In genomic region chrIV:16995425-16995824, ce11 we compare ENCODE assay signal across 1 worm cellular context.
TF ChIP-seq lines count a peak whose summit lies in the region.

TSS of gene rom-4 (plus strand) at chrIV:16995822.

TF ChIP-seq in whole organism, L1 larva, 84 proteins besides CTCF, POLR2A, EP300 and RAD21 (continued from another document):
- TF ChIP-seq ceh-8 (GFP tag; optimal IDR thresholded peaks at IDR 0.05; lab: Kevin White, UChicago) (no peak), ztf-4 (tag; optimal IDR thresholded peaks at IDR 0.05; lab: Kevin White, UChicago) (no peak), lin-14 (GFP tag; optimal IDR thresholded peaks at IDR 0.05; lab: Kevin White, UChicago) (no peak), dsc-1 (tag; optimal IDR thresholded peaks at IDR 0.05; lab: Kevin White, UChicago) (peak; percentile 86), egl-13 (tag; optimal IDR thresholded peaks at IDR 0.05; lab: Kevin White, UChicago) (peak; percentile 72), efl-1 (optimal IDR thresholded peaks at IDR 0.05; lab: Kevin White, UChicago) (peak; percentile 97 to 99), efl-1 (GFP tag; optimal IDR thresholded peaks at IDR 0.05 in 1 of 2; lab: Kevin White, UChicago) (peak; percentile 96 to 99), nhr-85 (tag; lab: Kevin White, UChicago) (peak; percentile 91), lin-15B (tag; optimal IDR thresholded peaks at IDR 0.05; lab: Kevin White, UChicago) (peak; percentile 26), fkh-10 (GFP tag; optimal IDR thresholded peaks at IDR 0.05; lab: Kevin White, UChicago) (no peak), C04F5.9 (tag; optimal IDR thresholded peaks at IDR 0.05; lab: Kevin White, UChicago) (peak; percentile 58), mef-2 (tag; optimal IDR thresholded peaks at IDR 0.05; lab: Kevin White, UChicago) (no peak), ets-5 (GFP tag; IDR thresholded peaks at IDR 0.05; lab: Robert Waterston, UW) (no peak), nhr-77 (tag; optimal IDR thresholded peaks at IDR 0.05; lab: Kevin White, UChicago) (no peak), jun-1 (tag; optimal IDR thresholded peaks at IDR 0.05; lab: Kevin White, UChicago) (peak; percentile 34), fos-1 (tag; optimal IDR thresholded peaks at IDR 0.05; lab: Kevin White, UChicago) (no peak), grh-1 (GFP tag; IDR thresholded peaks at IDR 0.05; lab: Robert Waterston, UW) (no peak; the same call in none of the 2 replicates), nhr-28 (tag; optimal IDR thresholded peaks at IDR 0.05; lab: Kevin White, UChicago) (no peak), alr-1 (tag; optimal IDR thresholded peaks at IDR 0.05; lab: Kevin White, UChicago; ENCODE audit: borderline replicate concordance) (no peak), tbx-2 (tag; optimal IDR thresholded peaks at IDR 0.05; lab: Kevin White, UChicago) (peak; percentile 88), unc-62 (GFP tag; optimal IDR thresholded peaks at IDR 0.05; lab: Kevin White, UChicago) (no peak), xbp-1 (tag; optimal IDR thresholded peaks at IDR 0.05; lab: Kevin White, UChicago) (peak; percentile 79), sptf-1 (tag; optimal IDR thresholded peaks at IDR 0.05; lab: Kevin White, UChicago) (no peak)
